Worm (Caenorhabditis elegans) whole organism, midembryonic: ENCODE measurements around the gene fog-2.

Experiments used
- T22C8.4 ChIP-seq: fragments of 200-800 bp; sonication (Bioruptor generic); IDR thresholded peaks from 2 replicates; pipeline ENCODE4 v1.3.6; 2022; ENCODE audit warnings: missing genetic modification characterization, missing compliant biosample characterization
- cog-1 ChIP-seq: sonication (generic microtip); optimal IDR thresholded peaks from 2 replicates; lab custom pipeline; 2016; ENCODE audit warnings: missing genetic modification characterization, missing compliant biosample characterization
- flt-1 ChIP-seq: fragments of 200-800 bp; sonication (Bioruptor generic); IDR thresholded peaks from 2 replicates; pipeline ENCODE4 v1.3.6; 2022; ENCODE audit warnings: missing genetic modification characterization, missing compliant biosample characterization
- klf-2 ChIP-seq: fragments of 200-800 bp; sonication (Bioruptor generic); conservative IDR thresholded peaks from 2 replicates; pipeline ENCODE4 v1.3.6; 2022; ENCODE audit warnings: missing genetic modification reagents, missing genetic modification characterization, missing compliant biosample characterization
- med-1 ChIP-seq: sonication (generic microtip); optimal IDR thresholded peaks from 2 replicates; lab custom pipeline; 2017; ENCODE audit warnings: missing genetic modification characterization, mild to moderate bottlenecking, missing compliant biosample characterization, antibody characterized with exemption, missing genetic modification reagents; ENCODE audit not compliant: insufficient read depth
- ref-1 ChIP-seq: fragments of 200-800 bp; sonication (Bioruptor generic); conservative IDR thresholded peaks from 2 replicates; pipeline ENCODE4 v1.3.6; 2022; ENCODE audit warnings: missing genetic modification reagents, missing genetic modification characterization, missing compliant biosample characterization
- ztf-23 ChIP-seq: fragments of 200-800 bp; sonication (Bioruptor generic); IDR thresholded peaks from 2 replicates; pipeline ENCODE4 v1.3.6; 2022; ENCODE audit warnings: missing genetic modification reagents, missing genetic modification characterization, missing compliant biosample characterization
- ztf-29 ChIP-seq: fragments of 200-800 bp; sonication (Bioruptor generic); IDR thresholded peaks from 2 replicates; pipeline ENCODE4 v1.3.6; 2022; ENCODE audit warnings: missing genetic modification reagents, missing genetic modification characterization, missing compliant biosample characterization

ce11 chrV:20215197-20215596 is 16.1 kb downstream of the fog-2 start, which contains the start of gene Y113G7B.11:
- TF ChIP-seq ztf-23 (GFP tag; lab: Robert Waterston, UW) (no peak), klf-2 (GFP tag; lab: Robert Waterston, UW) (no peak), flt-1 (GFP tag; lab: Robert Waterston, UW) (no peak), T22C8.4 (GFP tag; lab: Robert Waterston, UW) (no peak), med-1 (no peak), ref-1 (GFP tag; lab: Robert Waterston, UW) (no peak), ztf-29 (GFP tag; lab: Robert Waterston, UW) (no peak), cog-1 (tag; lab: Kevin White, UChicago) (no peak)
